Fruit fly (Drosophila melanogaster): ENCODE results near the gene pic.

pic gene

dm6 chr3R:13078263-13078662 is 26.2 kb downstream of the pic start (continued):
- no peak for TF ChIP-seq CG11093 (GFP tag; IDR thresholded peaks at IDR 0.05)
- peak; percentile 43; the same call in 1 of the 2 replicates for TF ChIP-seq CG10366 (GFP tag; IDR thresholded peaks at IDR 0.05)

dm6 chr3R:13082382-13082781 is 30.3 kb downstream of the pic start:
- no peak for TF ChIP-seq CG15011 (GFP tag; optimal IDR thresholded peaks at IDR 0.05)
- TF ChIP-seq Optix (GFP tag; IDR thresholded peaks at IDR 0.05), result no peak
- TF ChIP-seq CG10565 (GFP tag; optimal IDR thresholded peaks at IDR 0.05), result no peak
- peak; percentile 82 for TF ChIP-seq CG13894 (tag; optimal IDR thresholded peaks at IDR 0.05)
- peak; percentile 83 for TF ChIP-seq Hr39 (optimal IDR thresholded peaks at IDR 0.05)
- TF ChIP-seq ab (GFP tag; optimal IDR thresholded peaks at IDR 0.05), result no peak
- no peak for TF ChIP-seq sqz (GFP tag; optimal IDR thresholded peaks at IDR 0.05)
- TF ChIP-seq Ets65A (GFP tag), result peak; percentile 91

- no peak for TF ChIP-seq ken (GFP tag; IDR thresholded peaks at IDR 0.05)
- no peak for TF ChIP-seq CG1832 (GFP tag; optimal IDR thresholded peaks at IDR 0.05)
- no peak for TF ChIP-seq pita (GFP tag; optimal IDR thresholded peaks at IDR 0.05)
- no peak for TF ChIP-seq seq (GFP tag; IDR thresholded peaks at IDR 0.05)
- TF ChIP-seq scrt (GFP tag; optimal IDR thresholded peaks at IDR 0.05), result no peak
- TF ChIP-seq CG3281 (GFP tag; optimal IDR thresholded peaks at IDR 0.05), result no peak
- no peak for TF ChIP-seq luna (GFP tag; optimal IDR thresholded peaks at IDR 0.05)
- TF ChIP-seq CG12769 (tag; optimal IDR thresholded peaks at IDR 0.05), result no peak
Measured at dm6 chr3R:13085924-13086323, 33.9 kb downstream of the pic start, which contains the start of gene CG43063. TSS of gene CG43063 (plus strand) at chr3R:13086224.

dm6 chr3R:13088395-13088794 is 36.4 kb downstream of the pic start, which contains the start of gene timeout:
TSS of gene timeout (plus strand) at chr3R:13088651.
- TF ChIP-seq CG13287 (GFP tag; IDR thresholded peaks at IDR 0.05; ENCODE audit: partially characterized antibody), result peak; percentile 88
- TF ChIP-seq CG3407 (GFP tag; optimal IDR thresholded peaks at IDR 0.05), result no peak
- no peak for TF ChIP-seq fd3F (GFP tag; optimal IDR thresholded peaks at IDR 0.05)
- no peak for TF ChIP-seq ro (GFP tag; IDR thresholded peaks at IDR 0.05)
- TF ChIP-seq kay (GFP tag; optimal IDR thresholded peaks at IDR 0.05), result no peak
- TF ChIP-seq CG14860 (GFP tag; IDR thresholded peaks at IDR 0.05; ENCODE audit: partially characterized antibody), result peak; percentile 58; the same call in 2 of the 3 replicates
- peak; percentile 50 for TF ChIP-seq nmo (GFP tag; optimal IDR thresholded peaks at IDR 0.05)
- no peak for TF ChIP-seq CG17912 (GFP tag; optimal IDR thresholded peaks at IDR 0.05)
- peak in 1 of 2 experiments; percentile 88 for TF ChIP-seq insv (GFP tag; optimal IDR thresholded peaks at IDR 0.05)
- TF ChIP-seq CG6791 (GFP tag; IDR thresholded peaks at IDR 0.05; ENCODE audit: partially characterized antibody), result peak; percentile 76
- TF ChIP-seq knrl (GFP tag; IDR thresholded peaks at IDR 0.05; ENCODE audit: partially characterized antibody), result peak; percentile 74; the same call in 2 of the 3 replicates
- TF ChIP-seq CG13775 (GFP tag; optimal IDR thresholded peaks at IDR 0.05), result no peak
- TF ChIP-seq tll (GFP tag; optimal IDR thresholded peaks at IDR 0.05), result no peak
- TF ChIP-seq Sry-β (GFP tag; optimal IDR thresholded peaks at IDR 0.05), result no peak
- TF ChIP-seq dpn (GFP tag; optimal IDR thresholded peaks at IDR 0.05), result no peak
- 0 out of 2 replicates have a peak, but pooled peaks have one; percentile 31 for TF ChIP-seq rib (GFP tag; IDR thresholded peaks at IDR 0.05)
- TF ChIP-seq lilli (GFP tag; optimal IDR thresholded peaks at IDR 0.05), result no peak
- TF ChIP-seq pho (GFP tag; optimal IDR thresholded peaks at IDR 0.05), result no peak
- no peak for TF ChIP-seq ssp (GFP tag; IDR thresholded peaks at IDR 0.05)
- TF ChIP-seq crp (GFP tag; optimal IDR thresholded peaks at IDR 0.05), result peak; percentile 99 to 100
- 0 out of 4 replicates have a peak, but pooled peaks have one; percentile 26 for TF ChIP-seq chinmo (GFP tag; IDR thresholded peaks at IDR 0.05; ENCODE audit: partially characterized antibody)
- no peak for TF ChIP-seq ftz-f1 (GFP tag; optimal IDR thresholded peaks at IDR 0.05)
- TF ChIP-seq Doc3 (GFP tag; IDR thresholded peaks at IDR 0.05; ENCODE audit: partially characterized antibody), result peak; percentile 68
- TF ChIP-seq ind (GFP tag; optimal IDR thresholded peaks at IDR 0.05), result no peak
- peak; percentile 53 for TF ChIP-seq inv (GFP tag; IDR thresholded peaks at IDR 0.05; ENCODE audit: partially characterized antibody)
- TF ChIP-seq hbn (GFP tag; IDR thresholded peaks at IDR 0.05; ENCODE audit: partially characterized antibody), result peak; percentile 63
- TF ChIP-seq CG42726 (GFP tag; IDR thresholded peaks at IDR 0.05; ENCODE audit: partially characterized antibody), result peak; percentile 47; the same call in 1 of the 2 replicates
- TF ChIP-seq CG14710 (tag; optimal IDR thresholded peaks at IDR 0.05), result peak; percentile 73

Measured in whole organism, embryonic.